Worm (Caenorhabditis elegans): ENCODE measurements around the gene slc-25A21.

DNA sequence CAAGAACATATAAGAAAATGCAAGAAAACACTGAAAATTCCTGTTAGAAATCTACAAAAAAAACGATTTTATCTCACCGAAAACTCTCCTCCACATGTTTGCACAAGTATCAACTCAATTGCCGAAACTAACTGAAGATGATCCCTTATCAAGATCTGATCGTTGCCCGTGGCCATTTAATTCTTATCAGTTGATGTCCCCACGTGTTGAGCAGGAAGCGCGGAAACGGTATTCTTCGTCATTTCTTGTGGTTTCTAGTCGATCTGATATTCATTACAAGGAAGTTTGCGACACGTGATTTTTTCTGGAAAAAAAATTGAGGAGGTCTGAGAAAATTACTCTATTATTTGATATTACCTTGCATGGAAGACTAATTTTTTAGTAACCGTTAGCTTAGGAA, 26.3 kb upstream of the slc-25A21 start, which contains the start of gene F09C8.1:
- no peak for TF ChIP-seq dao-5 (tag; optimal IDR thresholded peaks at IDR 0.05)
- no peak for TF ChIP-seq him-1 (tag; optimal IDR thresholded peaks at IDR 0.05)
- no peak for TF ChIP-seq W03F9.2 (tag; optimal IDR thresholded peaks at IDR 0.05)
